Worm (Caenorhabditis elegans) whole organism, L4 larva: ENCODE results near the gene ZK1127.5.
A peak's percentile ranks its signal among the peaks of the same experiment; 100 is the strongest.

ENCODE experiments used
- F10B5.3 ChIP-seq: sonication (generic microtip); optimal IDR thresholded peaks from 2 replicates; lab custom pipeline; 2016; ENCODE audit warnings: mild to moderate bottlenecking, missing genetic modification characterization, missing compliant biosample characterization
- F26F4.8 ChIP-seq: fragments of 200-800 bp; sonication (Bioruptor generic); conservative IDR thresholded peaks from 2 replicates; pipeline ENCODE4 v1.3.6; 2022; ENCODE audit warnings: missing genetic modification characterization, missing compliant biosample characterization
- F37D6.2 ChIP-seq: sonication (generic microtip); optimal IDR thresholded peaks from 2 replicates; lab custom pipeline; 2016; ENCODE audit warnings: mild to moderate bottlenecking, missing genetic modification characterization, missing compliant biosample characterization
- T20F7.1 ChIP-seq: fragments of 200-800 bp; sonication (Bioruptor generic); optimal IDR thresholded peaks from 2 replicates; lab custom pipeline; 2018; ENCODE audit warnings: mild to moderate bottlenecking, missing genetic modification characterization, missing compliant biosample characterization
- T26A8.4 ChIP-seq: fragments of 200-800 bp; sonication (Bioruptor generic); IDR thresholded peaks from 2 replicates; pipeline ENCODE4 v1.3.6; 2022; ENCODE audit warnings: missing genetic modification characterization, missing compliant biosample characterization
- Y105C5A.15 ChIP-seq: fragments of 200-800 bp; sonication (Bioruptor generic); IDR thresholded peaks from 2 replicates; pipeline ENCODE4 v1.3.6; 2022; ENCODE audit warnings: missing genetic modification characterization, missing compliant biosample characterization
- aha-1 ChIP-seq: fragments of 150-350 bp; peaks from one replicate; lab custom pipeline; 2014; ENCODE audit warnings: missing biosample characterization, missing genetic modification characterization
- ama-1 ChIP-seq: fragments of 150-350 bp; optimal IDR thresholded peaks from 2 replicates; lab custom pipeline; 2014; ENCODE audit warnings: inconsistent platforms, mixed read lengths
- ceh-20 ChIP-seq: fragments of 200-800 bp; sonication (Bioruptor generic); IDR thresholded peaks from 2 replicates; pipeline ENCODE4 v1.3.6; 2022; ENCODE audit warnings: missing genetic modification reagents, missing genetic modification characterization, missing compliant biosample characterization
- ceh-32 ChIP-seq: sonication (generic microtip); optimal IDR thresholded peaks from 2 replicates; lab custom pipeline; 2016; ENCODE audit warnings: mild to moderate bottlenecking, missing genetic modification characterization, missing compliant biosample characterization; ENCODE audit not compliant: poor library complexity
- ceh-62 ChIP-seq: sonication (generic microtip); optimal IDR thresholded peaks from 2 replicates; lab custom pipeline; 2017; ENCODE audit warnings: missing biosample characterization, missing genetic modification characterization
- ces-1 ChIP-seq: fragments of 150-350 bp; sonication (generic microtip); optimal IDR thresholded peaks from 4 replicates; lab custom pipeline; 2014; ENCODE audit warnings: missing biosample characterization, missing genetic modification reagents, missing genetic modification characterization
- cey-2 ChIP-seq: sonication (generic microtip); optimal IDR thresholded peaks from 3 replicates; lab custom pipeline; 2017; ENCODE audit warnings: missing genetic modification characterization, mild to moderate bottlenecking, missing compliant biosample characterization, antibody characterized with exemption, borderline replicate concordance; ENCODE audit not compliant: insufficient read depth
- dmd-8 ChIP-seq: fragments of 200-800 bp; sonication (Bioruptor generic); IDR thresholded peaks from 2 replicates; pipeline ENCODE4 v1.3.6; 2022; ENCODE audit warnings: missing genetic modification characterization, missing compliant biosample characterization
- duxl-1 ChIP-seq: sonication (generic microtip); optimal IDR thresholded peaks from 2 replicates; lab custom pipeline; 2016; ENCODE audit warnings: mild to moderate bottlenecking, missing genetic modification characterization, moderate library complexity, missing compliant biosample characterization; ENCODE audit not compliant: poor library complexity
- dve-1 ChIP-seq: sonication (generic microtip); optimal IDR thresholded peaks from 2 replicates; lab custom pipeline; 2017; ENCODE audit warnings: antibody characterized with exemption, mild to moderate bottlenecking, missing genetic modification characterization, missing compliant biosample characterization; ENCODE audit not compliant: insufficient read depth
- egl-27 ChIP-seq: sonication (generic microtip); optimal IDR thresholded peaks from 3 replicates; lab custom pipeline; 2017; ENCODE audit warnings: missing biosample characterization, missing genetic modification reagents, missing genetic modification characterization
- hlh-30 ChIP-seq: sonication (generic microtip); optimal IDR thresholded peaks from 2 replicates; lab custom pipeline; 2017; ENCODE audit warnings: antibody characterized with exemption, mild to moderate bottlenecking, missing genetic modification characterization, missing compliant biosample characterization; ENCODE audit not compliant: insufficient read depth
- jun-1 ChIP-seq: fragments of 150-350 bp; optimal IDR thresholded peaks from 2 replicates; lab custom pipeline; 2014; ENCODE audit warnings: missing biosample characterization, missing genetic modification reagents, missing genetic modification characterization
- lim-7 ChIP-seq: fragments of 200-800 bp; sonication (Bioruptor generic); IDR thresholded peaks from 2 replicates; pipeline ENCODE4 v1.3.6; 2022; ENCODE audit warnings: missing genetic modification characterization, missing compliant biosample characterization
- lin-13 ChIP-seq: fragments of 150-350 bp; optimal IDR thresholded peaks from 2 replicates; lab custom pipeline; 2014; ENCODE audit warnings: missing biosample characterization, missing genetic modification reagents, missing genetic modification characterization
- lin-15B ChIP-seq: fragments of 150-350 bp; sonication (generic microtip); optimal IDR thresholded peaks from 3 replicates; lab custom pipeline; 2014; ENCODE audit warnings: missing biosample characterization, missing genetic modification characterization
- lin-29 ChIP-seq: fragments of 200-800 bp; sonication (Bioruptor generic); IDR thresholded peaks from 2 replicates; pipeline ENCODE4 v1.3.6; 2022; ENCODE audit warnings: missing genetic modification reagents, missing genetic modification characterization, missing compliant biosample characterization
- lin-38 ChIP-seq: fragments of 200-800 bp; sonication (Bioruptor generic); IDR thresholded peaks from 2 replicates; pipeline ENCODE4 v1.3.6; 2022; ENCODE audit warnings: missing genetic modification reagents, missing genetic modification characterization, missing compliant biosample characterization
- lin-39 ChIP-seq: fragments of 150-350 bp; optimal IDR thresholded peaks from 2 replicates; lab custom pipeline; 2014; ENCODE audit warnings: missing biosample characterization, missing genetic modification reagents, missing genetic modification characterization
- lir-3 ChIP-seq: sonication (generic microtip); optimal IDR thresholded peaks from 2 replicates; lab custom pipeline; 2016; ENCODE audit warnings: mild to moderate bottlenecking, missing genetic modification characterization, missing compliant biosample characterization
- lsy-2 ChIP-seq, 2 experiments: fragments of 150-350 bp in 1 of 2; sonication (generic microtip) in 1 of 2; optimal IDR thresholded peaks; 2 replicates each; lab custom pipeline; 2014 to 2017; ENCODE audit warnings: missing biosample characterization in 2 of 2, missing genetic modification characterization in 2 of 2
- madf-5 ChIP-seq, 2 experiments: fragments of 200-800 bp; sonication (Bioruptor generic); IDR thresholded peaks; 2 replicates each; pipeline ENCODE4 v1.3.6; 2022; ENCODE audit warnings: missing compliant biosample characterization in 2 of 2, missing genetic modification characterization in 2 of 2
- madf-9 ChIP-seq: fragments of 200-800 bp; sonication (Bioruptor generic); conservative IDR thresholded peaks from 2 replicates; pipeline ENCODE4 v1.3.6; 2022; ENCODE audit warnings: missing genetic modification reagents, missing genetic modification characterization, missing compliant biosample characterization
- mep-1 ChIP-seq: fragments of 150-350 bp; sonication (generic microtip); optimal IDR thresholded peaks from 3 replicates; lab custom pipeline; 2014; ENCODE audit warnings: missing biosample characterization, missing genetic modification characterization
- mxl-3 ChIP-seq: fragments of 200-800 bp; sonication (Bioruptor generic); optimal IDR thresholded peaks from 2 replicates; lab custom pipeline; 2018; ENCODE audit warnings: mild to moderate bottlenecking, missing genetic modification characterization, missing compliant biosample characterization
- nhr-102 ChIP-seq: sonication (generic microtip); optimal IDR thresholded peaks from 2 replicates; lab custom pipeline; 2016; ENCODE audit warnings: mild to moderate bottlenecking, missing genetic modification characterization, moderate library complexity, missing compliant biosample characterization
- nhr-111 ChIP-seq: fragments of 200-800 bp; sonication (Bioruptor generic); optimal IDR thresholded peaks from 2 replicates; lab custom pipeline; 2018; ENCODE audit warnings: mild to moderate bottlenecking, missing genetic modification characterization, missing compliant biosample characterization
- nhr-237 ChIP-seq: sonication (generic microtip); optimal IDR thresholded peaks from 2 replicates; lab custom pipeline; 2017; ENCODE audit warnings: missing biosample characterization, missing genetic modification characterization
- nhr-28 ChIP-seq: fragments of 150-350 bp; optimal IDR thresholded peaks from 2 replicates; lab custom pipeline; 2014; ENCODE audit warnings: missing biosample characterization, missing genetic modification characterization
- nhr-41 ChIP-seq: fragments of 200-800 bp; sonication (Bioruptor generic); IDR thresholded peaks from 2 replicates; pipeline ENCODE4 v1.3.6; 2022; ENCODE audit warnings: missing genetic modification reagents, missing genetic modification characterization, missing compliant biosample characterization
- nhr-48 ChIP-seq: sonication (generic microtip); optimal IDR thresholded peaks from 2 replicates; lab custom pipeline; 2016; ENCODE audit warnings: mild to moderate bottlenecking, missing genetic modification characterization, missing compliant biosample characterization
- nhr-76 ChIP-seq: fragments of 150-350 bp; optimal IDR thresholded peaks from 2 replicates; lab custom pipeline; 2014; ENCODE audit warnings: missing biosample characterization, missing genetic modification characterization
- pha-4 ChIP-seq, 2 experiments: fragments of 150-350 bp in 1 of 2; fragments of 200-800 bp in 1 of 2; sonication (Bioruptor generic) in 1 of 2; IDR thresholded peaks in 1 of 2; optimal IDR thresholded peaks in 1 of 2; 2 replicates each; pipeline versions ENCODE4 v1.3.6 to Lab custom; 2014 to 2022; ENCODE audit warnings: missing genetic modification characterization in 2 of 2, missing genetic modification reagents in 2 of 2, missing biosample characterization in 1 of 2, missing compliant biosample characterization in 1 of 2
- pqm-1 ChIP-seq: sonication (generic microtip); optimal IDR thresholded peaks from 2 replicates; lab custom pipeline; 2017; ENCODE audit warnings: missing biosample characterization, missing genetic modification characterization
- saeg-2 ChIP-seq: fragments of 200-800 bp; sonication (Bioruptor generic); IDR thresholded peaks from 2 replicates; pipeline ENCODE4 v1.3.6; 2022; ENCODE audit warnings: missing genetic modification reagents, missing genetic modification characterization, missing compliant biosample characterization
- sdz-12 ChIP-seq: fragments of 200-800 bp; sonication (Bioruptor generic); optimal IDR thresholded peaks from 2 replicates; lab custom pipeline; 2018; ENCODE audit warnings: mild to moderate bottlenecking, missing genetic modification characterization, missing compliant biosample characterization
- snpc-1.2 ChIP-seq: fragments of 200-800 bp; sonication (Bioruptor generic); IDR thresholded peaks from 2 replicates; pipeline ENCODE4 v1.3.6; 2022; ENCODE audit warnings: missing genetic modification reagents, missing genetic modification characterization, missing compliant biosample characterization
- snpc-4 ChIP-seq: fragments of 150-350 bp; optimal IDR thresholded peaks from 2 replicates; lab custom pipeline; 2014; ENCODE audit warnings: missing biosample characterization, missing genetic modification characterization
- spr-1 ChIP-seq: sonication (generic microtip); optimal IDR thresholded peaks from 2 replicates; lab custom pipeline; 2016; ENCODE audit warnings: mild to moderate bottlenecking, missing genetic modification characterization, missing compliant biosample characterization
- spr-3 ChIP-seq: fragments of 200-800 bp; sonication (Bioruptor generic); optimal IDR thresholded peaks from 2 replicates; lab custom pipeline; 2018; ENCODE audit warnings: mild to moderate bottlenecking, missing genetic modification characterization, missing compliant biosample characterization
- tag-97 ChIP-seq: fragments of 200-800 bp; sonication (Bioruptor generic); IDR thresholded peaks from 2 replicates; pipeline ENCODE4 v1.3.6; 2022; ENCODE audit warnings: missing genetic modification characterization, missing compliant biosample characterization
- zfp-2 ChIP-seq: sonication (generic microtip); optimal IDR thresholded peaks from 2 replicates; lab custom pipeline; 2016; ENCODE audit warnings: mild to moderate bottlenecking, missing genetic modification characterization, missing compliant biosample characterization
- zfp-3 ChIP-seq: fragments of 200-800 bp; sonication (Bioruptor generic); conservative IDR thresholded peaks from 2 replicates; pipeline ENCODE4 v1.3.6; 2022; ENCODE audit warnings: missing genetic modification reagents, missing genetic modification characterization, missing compliant biosample characterization
- zip-11 ChIP-seq: fragments of 200-800 bp; sonication (Bioruptor generic); IDR thresholded peaks from 2 replicates; pipeline ENCODE4 v1.3.6; 2022; ENCODE audit warnings: missing genetic modification characterization, missing compliant biosample characterization
- ztf-11 ChIP-seq: fragments of 150-350 bp; optimal IDR thresholded peaks from 2 replicates; lab custom pipeline; 2014; ENCODE audit warnings: missing biosample characterization, missing genetic modification characterization

ZK1127.5 gene

DNA sequence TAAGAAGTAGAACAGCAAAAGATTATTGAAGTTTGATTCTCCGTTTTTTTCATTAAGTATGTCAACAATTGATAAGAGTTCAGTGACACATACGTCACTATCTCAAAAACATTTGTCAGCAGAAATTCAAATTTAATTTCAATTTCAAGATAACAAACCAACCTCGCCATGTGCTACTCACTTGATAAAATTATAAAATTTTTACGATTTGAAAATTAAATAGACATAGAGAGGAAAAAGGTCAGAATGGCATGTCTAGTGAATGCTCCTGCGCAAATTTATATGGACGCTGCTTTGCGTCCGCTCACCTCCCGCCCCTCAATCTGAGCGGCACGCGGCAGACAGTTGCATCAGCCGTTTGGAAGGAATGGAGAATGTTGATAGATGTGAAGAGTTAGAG is 9.7 kb downstream of the ZK1127.5 start (continued):
- no peak for TF ChIP-seq ztf-11 (tag; lab: Kevin White, UChicago)
- no peak for TF ChIP-seq ces-1 (GFP tag; lab: Kevin White, UChicago)
- TF ChIP-seq mxl-3, result peak; percentile 83
- TF ChIP-seq madf-9 (GFP tag; lab: Robert Waterston, UW), result 0 out of 2 replicates have a peak, but pooled peaks have one; percentile 28
- TF ChIP-seq nhr-102, result peak; percentile 60
- TF ChIP-seq jun-1 (tag; lab: Kevin White, UChicago), result no peak
- TF ChIP-seq pha-4 (GFP tag; IDR thresholded peaks at IDR 0.05; lab: Robert Waterston, UW), result peak; percentile 58
- no peak for TF ChIP-seq pha-4 (tag; optimal IDR thresholded peaks at IDR 0.05; lab: Kevin White, UChicago)
- no peak for TF ChIP-seq sdz-12 (GFP tag; lab: Kevin White, UChicago)
- no peak for TF ChIP-seq cey-2 (tag; lab: Kevin White, UChicago)
- no peak for TF ChIP-seq F37D6.2 (tag; lab: Kevin White, UChicago)
- TF ChIP-seq dve-1 (tag; lab: Kevin White, UChicago), result peak; percentile 84
- TF ChIP-seq lir-3 (tag; lab: Kevin White, UChicago), result no peak
- no peak for TF ChIP-seq duxl-1 (tag; lab: Kevin White, UChicago)
- no peak for TF ChIP-seq Y105C5A.15 (GFP tag; lab: Robert Waterston, UW)
- no peak for TF ChIP-seq lsy-2 (tag; optimal IDR thresholded peaks at IDR 0.05; lab: Kevin White, UChicago)
- TF ChIP-seq nhr-28 (tag; lab: Kevin White, UChicago), result peak; percentile 28
- peak; percentile 85 for TF ChIP-seq nhr-48
- TF ChIP-seq nhr-76 (tag; lab: Kevin White, UChicago), result no peak
- TF ChIP-seq lin-39 (tag; lab: Kevin White, UChicago), result no peak
- no peak for TF ChIP-seq zip-11 (GFP tag; lab: Robert Waterston, UW)
- no peak for TF ChIP-seq snpc-1.2 (GFP tag; lab: Robert Waterston, UW)
- TF ChIP-seq lin-38 (GFP tag; lab: Robert Waterston, UW), result no peak; the same call in 1 of the 2 replicates
- TF ChIP-seq aha-1 (tag; lab: Kevin White, UChicago), result no peak
- TF ChIP-seq hlh-30 (tag; lab: Kevin White, UChicago), result peak; percentile 46
- no peak for TF ChIP-seq ceh-62 (tag; lab: Kevin White, UChicago)
- TF ChIP-seq T26A8.4 (GFP tag; lab: Robert Waterston, UW), result no peak
- TF ChIP-seq zfp-2 (tag; lab: Kevin White, UChicago), result no peak
- TF ChIP-seq ama-1 (lab: Kevin White, UChicago), result no peak
- TF ChIP-seq snpc-4 (tag; lab: Kevin White, UChicago), result no peak
- TF ChIP-seq mep-1 (tag; lab: Kevin White, UChicago), result no peak
- peak; percentile 57 for TF ChIP-seq T20F7.1 (GFP tag; lab: Kevin White, UChicago)
- no peak for TF ChIP-seq spr-3
- peak; percentile 77 for TF ChIP-seq nhr-41 (GFP tag; lab: Robert Waterston, UW)
- TF ChIP-seq nhr-111 (GFP tag; lab: Kevin White, UChicago), result no peak
- TF ChIP-seq F10B5.3 (tag; lab: Kevin White, UChicago), result no peak
- no peak for TF ChIP-seq nhr-237 (tag; lab: Kevin White, UChicago)
- TF ChIP-seq ceh-20 (GFP tag; lab: Robert Waterston, UW), result peak; percentile 42; the same call in 1 of the 2 replicates
- no peak for TF ChIP-seq lin-15B (tag; lab: Kevin White, UChicago)
- TF ChIP-seq lin-29 (GFP tag; lab: Robert Waterston, UW), result no peak
- no peak for TF ChIP-seq madf-5 (GFP tag; IDR thresholded peaks at IDR 0.05; lab: Robert Waterston, UW)
- no peak for TF ChIP-seq egl-27
- no peak for TF ChIP-seq tag-97 (GFP tag; lab: Robert Waterston, UW)
- TF ChIP-seq ceh-32 (tag; lab: Kevin White, UChicago), result no peak
- no peak for TF ChIP-seq lim-7 (GFP tag; lab: Robert Waterston, UW)
- TF ChIP-seq dmd-8 (GFP tag; lab: Robert Waterston, UW), result no peak
- no peak for TF ChIP-seq F26F4.8 (GFP tag; lab: Robert Waterston, UW)
- TF ChIP-seq saeg-2, result no peak
- TF ChIP-seq spr-1 (tag; lab: Kevin White, UChicago), result no peak
- peak; percentile 77 for TF ChIP-seq zfp-3
- peak; percentile 91 for TF ChIP-seq pqm-1 (tag; lab: Kevin White, UChicago)
- TF ChIP-seq lin-13 (GFP tag; lab: Kevin White, UChicago), result no peak
